Worm (Caenorhabditis elegans): ENCODE measurements around the gene F56D6.9.
"Not testable (repeated sequence)": the region's sequence is repeated elsewhere in the genome, so short reads cannot be mapped to it uniquely, and the experiment has no call there.

The F56D6.9 gene

ce11 chrIV:3899719-3900554 lies 7.8 kb downstream of the F56D6.9 start, which contains the start of gene srz-62:
srz-62 (plus strand) TSS chrIV:3900504.
- no peak for TF ChIP-seq T22C8.4 (GFP tag; IDR thresholded peaks at IDR 0.05)
- TF ChIP-seq ref-1 (GFP tag; conservative IDR thresholded peaks at IDR 0.05), result no peak
- no peak for TF ChIP-seq med-1 (GFP tag; optimal IDR thresholded peaks at IDR 0.05; ENCODE audit: insufficient read depth)
- TF ChIP-seq tab-1 (GFP tag; IDR thresholded peaks at IDR 0.05), result no peak
- no peak for TF ChIP-seq cog-1 (tag; optimal IDR thresholded peaks at IDR 0.05)
- TF ChIP-seq ztf-29 (GFP tag; IDR thresholded peaks at IDR 0.05), result no peak
- no peak for TF ChIP-seq flt-1 (GFP tag; IDR thresholded peaks at IDR 0.05)
- TF ChIP-seq ztf-23 (GFP tag; IDR thresholded peaks at IDR 0.05), result no peak
- no peak for TF ChIP-seq klf-2 (GFP tag; conservative IDR thresholded peaks at IDR 0.05)

- TF ChIP-seq flt-1 (GFP tag; IDR thresholded peaks at IDR 0.05), result no peak
- no peak for TF ChIP-seq med-1 (GFP tag; optimal IDR thresholded peaks at IDR 0.05; ENCODE audit: insufficient read depth)
- TF ChIP-seq ref-1 (GFP tag; conservative IDR thresholded peaks at IDR 0.05), result no peak
- TF ChIP-seq ztf-23 (GFP tag; IDR thresholded peaks at IDR 0.05), result no peak
- no peak for TF ChIP-seq klf-2 (GFP tag; conservative IDR thresholded peaks at IDR 0.05)
- TF ChIP-seq ztf-29 (GFP tag; IDR thresholded peaks at IDR 0.05), result no peak
Measured at ce11 chrIV:3902955-3903354, 10.8 kb downstream of the F56D6.9 start, which contains the start of gene F56D6.6. F56D6.6 (plus strand) TSS chrIV:3903255.

ce11 chrIV:3904620-3905019 lies 12.5 kb downstream of the F56D6.9 start, which contains the start of gene F56D6.21:
F56D6.21 (plus strand) TSS chrIV:3904920.
- TF ChIP-seq tab-1 (GFP tag; IDR thresholded peaks at IDR 0.05) (no peak), flt-1 (GFP tag; IDR thresholded peaks at IDR 0.05) (no peak), cog-1 (tag; optimal IDR thresholded peaks at IDR 0.05) (no peak), T22C8.4 (GFP tag; IDR thresholded peaks at IDR 0.05) (no peak), med-1 (GFP tag; optimal IDR thresholded peaks at IDR 0.05; ENCODE audit: insufficient read depth) (no peak), ztf-23 (GFP tag; IDR thresholded peaks at IDR 0.05) (no peak), ref-1 (GFP tag; conservative IDR thresholded peaks at IDR 0.05) (no peak), ztf-29 (GFP tag; IDR thresholded peaks at IDR 0.05) (no peak), klf-2 (GFP tag; conservative IDR thresholded peaks at IDR 0.05) (no peak)

ce11 chrIV:3906393-3906792 lies 14.3 kb downstream of the F56D6.9 start, which contains the start of gene F56D6.11:
F56D6.11 (minus strand) TSS chrIV:3906493.
- TF ChIP-seq T22C8.4 (GFP tag; IDR thresholded peaks at IDR 0.05) (no peak), med-1 (GFP tag; optimal IDR thresholded peaks at IDR 0.05; ENCODE audit: insufficient read depth) (no peak), ref-1 (GFP tag; conservative IDR thresholded peaks at IDR 0.05) (no peak), flt-1 (GFP tag; IDR thresholded peaks at IDR 0.05) (no peak), tab-1 (GFP tag; IDR thresholded peaks at IDR 0.05) (no peak), klf-2 (GFP tag; conservative IDR thresholded peaks at IDR 0.05) (no peak), ztf-23 (GFP tag; IDR thresholded peaks at IDR 0.05) (no peak), ztf-29 (GFP tag; IDR thresholded peaks at IDR 0.05) (no peak), cog-1 (tag; optimal IDR thresholded peaks at IDR 0.05) (no peak)

ce11 chrIV:3907506-3908188 lies 15.5 kb downstream of the F56D6.9 start, which contains the start of the genes F56D6.22 and F56D6.12:
F56D6.22 (minus strand) TSS chrIV:3907606.
F56D6.12 (plus strand) TSS chrIV:3908138.
- TF ChIP-seq cog-1 (tag; optimal IDR thresholded peaks at IDR 0.05) (no peak), T22C8.4 (GFP tag; IDR thresholded peaks at IDR 0.05) (no peak), ref-1 (GFP tag; conservative IDR thresholded peaks at IDR 0.05) (no peak), med-1 (GFP tag; optimal IDR thresholded peaks at IDR 0.05; ENCODE audit: insufficient read depth) (no peak), tab-1 (GFP tag; IDR thresholded peaks at IDR 0.05) (no peak), ztf-29 (GFP tag; IDR thresholded peaks at IDR 0.05) (no peak), ztf-23 (GFP tag; IDR thresholded peaks at IDR 0.05) (no peak), klf-2 (GFP tag; conservative IDR thresholded peaks at IDR 0.05) (no peak), flt-1 (GFP tag; IDR thresholded peaks at IDR 0.05) (no peak)

ce11 chrIV:3909114-3909513 lies 17.0 kb downstream of the F56D6.9 start, which contains the start of gene F56D6.13:
F56D6.13 (plus strand) TSS chrIV:3909414.
- TF ChIP-seq klf-2 (GFP tag; conservative IDR thresholded peaks at IDR 0.05), result no peak
- no peak for TF ChIP-seq T22C8.4 (GFP tag; IDR thresholded peaks at IDR 0.05)
- no peak for TF ChIP-seq ztf-23 (GFP tag; IDR thresholded peaks at IDR 0.05)
- TF ChIP-seq flt-1 (GFP tag; IDR thresholded peaks at IDR 0.05), result no peak
- TF ChIP-seq cog-1 (tag; optimal IDR thresholded peaks at IDR 0.05), result no peak

- TF ChIP-seq flt-1 (GFP tag; IDR thresholded peaks at IDR 0.05); klf-2 (GFP tag; conservative IDR thresholded peaks at IDR 0.05); T22C8.4 (GFP tag; IDR thresholded peaks at IDR 0.05): not testable (repeated sequence)
Measured at ce11 chrIV:3911848-3912247, 19.7 kb downstream of the F56D6.9 start, which contains the start of gene F56D6.18. F56D6.18 (minus strand) TSS chrIV:3911948.

- TF ChIP-seq ztf-23 (GFP tag; IDR thresholded peaks at IDR 0.05) (no peak), tab-1 (GFP tag; IDR thresholded peaks at IDR 0.05) (no peak), ztf-29 (GFP tag; IDR thresholded peaks at IDR 0.05) (no peak), T22C8.4 (GFP tag; IDR thresholded peaks at IDR 0.05) (no peak), flt-1 (GFP tag; IDR thresholded peaks at IDR 0.05) (no peak), ref-1 (GFP tag; conservative IDR thresholded peaks at IDR 0.05) (no peak), med-1 (GFP tag; optimal IDR thresholded peaks at IDR 0.05; ENCODE audit: insufficient read depth) (no peak), cog-1 (tag; optimal IDR thresholded peaks at IDR 0.05) (no peak), klf-2 (GFP tag; conservative IDR thresholded peaks at IDR 0.05) (no peak)
Measured at ce11 chrIV:3912598-3912997, 20.5 kb downstream of the F56D6.9 start, which contains the start of gene F56D6.20. F56D6.20 (plus strand) TSS chrIV:3912898.

ce11 chrIV:3914462-3914861 lies 22.3 kb downstream of the F56D6.9 start, which contains the start of gene F56D6.19:
F56D6.19 (plus strand) TSS chrIV:3914762.
- TF ChIP-seq med-1 (GFP tag; optimal IDR thresholded peaks at IDR 0.05; ENCODE audit: insufficient read depth), result no peak
- no peak for TF ChIP-seq klf-2 (GFP tag; conservative IDR thresholded peaks at IDR 0.05)
